Fruit fly (Drosophila melanogaster) whole organism, adult: ENCODE data around the gene CG6465.

Experiments used
- CG11617 ChIP-seq: fragments of 200-800 bp; sonication (Bioruptor generic); optimal IDR thresholded peaks from 2 replicates; lab custom pipeline; 2017; ENCODE audit warnings: mild to moderate bottlenecking, missing biosample characterization, missing genetic modification reagents, missing genetic modification characterization
- CG12768 ChIP-seq: fragments of 200-800 bp; sonication (Bioruptor generic); optimal IDR thresholded peaks from 2 replicates; lab custom pipeline; 2017; ENCODE audit warnings: missing biosample characterization, missing genetic modification characterization, mild to moderate bottlenecking, moderate library complexity, missing genetic modification reagents
- CG14711 ChIP-seq: fragments of 200-800 bp; sonication (Bioruptor generic); optimal IDR thresholded peaks from 2 replicates; lab custom pipeline; 2018; ENCODE audit warnings: missing biosample characterization, mild to moderate bottlenecking, missing genetic modification characterization, moderate library complexity
- CG1620 ChIP-seq: fragments of 200-800 bp; sonication (Bioruptor generic); optimal IDR thresholded peaks from 2 replicates; lab custom pipeline; 2016; ENCODE audit warnings: missing biosample characterization, missing genetic modification characterization
- CG33017 ChIP-seq: fragments of 200-800 bp; sonication (Bioruptor generic); optimal IDR thresholded peaks from 2 replicates; lab custom pipeline; 2018; ENCODE audit warnings: missing biosample characterization, mild to moderate bottlenecking, missing genetic modification characterization, moderate library complexity
- CG5204 ChIP-seq: fragments of 200-800 bp; sonication (Bioruptor generic); optimal IDR thresholded peaks from 2 replicates; lab custom pipeline; 2016; ENCODE audit warnings: missing biosample characterization, missing genetic modification characterization
- CG7045 ChIP-seq: fragments of 200-800 bp; sonication (Bioruptor generic); optimal IDR thresholded peaks from 2 replicates; lab custom pipeline; 2017; ENCODE audit warnings: missing biosample characterization, mild to moderate bottlenecking, missing genetic modification characterization
- CG7101 ChIP-seq: fragments of 200-800 bp; sonication (Bioruptor generic); optimal IDR thresholded peaks from 2 replicates; lab custom pipeline; 2018; ENCODE audit warnings: missing biosample characterization, mild to moderate bottlenecking, missing genetic modification characterization, moderate library complexity
- Clk ChIP-seq: fragments of 200-800 bp; sonication (Bioruptor generic); optimal IDR thresholded peaks from 2 replicates; lab custom pipeline; 2017; ENCODE audit warnings: missing biosample characterization, missing genetic modification characterization
- Crg-1 ChIP-seq: fragments of 200-800 bp; sonication (Bioruptor generic); optimal IDR thresholded peaks from 2 replicates; lab custom pipeline; 2016; ENCODE audit warnings: missing biosample characterization, missing genetic modification characterization
- Hr96 ChIP-seq: fragments of 200-800 bp; sonication (Bioruptor generic); optimal IDR thresholded peaks from 2 replicates; lab custom pipeline; 2016; ENCODE audit warnings: missing biosample characterization, missing genetic modification characterization
- Mnt ChIP-seq: fragments of 200-800 bp; sonication (Bioruptor generic); optimal IDR thresholded peaks from 2 replicates; lab custom pipeline; 2016; ENCODE audit warnings: missing biosample characterization, mild to moderate bottlenecking, missing genetic modification characterization
- bab1 ChIP-seq: fragments of 200-800 bp; sonication (Bioruptor generic); optimal IDR thresholded peaks from 3 replicates; lab custom pipeline; 2019; ENCODE audit warnings: missing biosample characterization, mild to moderate bottlenecking, missing genetic modification characterization, moderate library complexity
- cic ChIP-seq: fragments of 200-800 bp; sonication (Bioruptor generic); optimal IDR thresholded peaks from 2 replicates; lab custom pipeline; 2017; ENCODE audit warnings: missing biosample characterization, mild to moderate bottlenecking, missing genetic modification characterization, moderate library complexity
- cnc ChIP-seq, 2 experiments: fragments of >200 bp; optimal IDR thresholded peaks; 2 replicates each; lab custom pipeline; 2017
- kay ChIP-seq: fragments of 200-800 bp; sonication (Bioruptor generic); peaks from one replicate; lab custom pipeline; 2016; ENCODE audit warnings: missing biosample characterization, missing genetic modification characterization, borderline replicate concordance
- ovo ChIP-seq: fragments of 200-800 bp; sonication (Bioruptor generic); optimal IDR thresholded peaks from 2 replicates; lab custom pipeline; 2016; ENCODE audit warnings: missing biosample characterization, missing genetic modification characterization
- pad ChIP-seq: fragments of 200-800 bp; sonication (Bioruptor generic); optimal IDR thresholded peaks from 3 replicates; lab custom pipeline; 2017; ENCODE audit warnings: missing biosample characterization, missing genetic modification characterization, mild to moderate bottlenecking, moderate library complexity, missing genetic modification reagents
- tj ChIP-seq: fragments of 200-800 bp; sonication (Bioruptor generic); optimal IDR thresholded peaks from 3 replicates; lab custom pipeline; 2017; ENCODE audit warnings: missing biosample characterization, mild to moderate bottlenecking, missing genetic modification characterization, moderate library complexity
- toe ChIP-seq: fragments of 200-800 bp; sonication (Bioruptor generic); optimal IDR thresholded peaks from 2 replicates; lab custom pipeline; 2016; ENCODE audit warnings: missing biosample characterization, missing genetic modification characterization

The CG6465 gene

DNA sequence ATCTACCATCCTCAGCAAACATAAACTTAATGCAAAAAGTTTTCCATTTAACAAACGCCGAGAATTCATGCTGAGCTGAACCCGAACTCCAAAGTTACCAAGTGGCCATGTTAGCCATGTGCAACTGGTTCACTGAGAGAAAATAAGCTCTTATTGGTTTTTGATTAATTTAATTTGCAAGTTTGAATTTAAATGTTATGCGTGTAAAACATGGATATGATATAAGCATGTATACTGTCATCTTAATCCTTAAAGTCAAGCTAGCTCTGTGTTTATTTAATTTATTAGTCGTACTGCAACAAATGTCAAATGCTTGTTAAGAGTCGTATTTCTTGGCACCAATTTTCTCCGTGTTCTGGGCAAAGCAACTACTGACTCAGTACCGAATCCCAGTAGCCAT lies 22.4 kb downstream of the CG6465 start:
- TF ChIP-seq Hr96 (GFP tag; lab: Kevin White, UChicago), result no peak
- TF ChIP-seq ovo (GFP tag; lab: Kevin White, UChicago), result no peak
- no peak for TF ChIP-seq pad (GFP tag; lab: Kevin White, UChicago)
- TF ChIP-seq CG1620 (GFP tag; lab: Kevin White, UChicago), result no peak
- no peak for TF ChIP-seq cnc (optimal IDR thresholded peaks at IDR 0.05; lab: Kevin White, UChicago)
- no peak for TF ChIP-seq CG14711 (tag; lab: Kevin White, UChicago)
- no peak for TF ChIP-seq cic (GFP tag; lab: Kevin White, UChicago)
- TF ChIP-seq CG7045 (GFP tag; lab: Kevin White, UChicago), result no peak
- TF ChIP-seq CG12768 (GFP tag; lab: Kevin White, UChicago), result no peak

- TF ChIP-seq cnc (optimal IDR thresholded peaks at IDR 0.05; lab: Kevin White, UChicago) (no peak), CG33017 (no peak), ovo (GFP tag; lab: Kevin White, UChicago) (no peak), toe (no peak), CG11617 (GFP tag; lab: Kevin White, UChicago) (no peak), bab1 (GFP tag; lab: Kevin White, UChicago) (no peak), tj (GFP tag; lab: Kevin White, UChicago) (no peak), CG7101 (tag; lab: Kevin White, UChicago) (no peak), Mnt (GFP tag; lab: Kevin White, UChicago) (no peak), pad (GFP tag; lab: Kevin White, UChicago) (no peak), CG14711 (tag; lab: Kevin White, UChicago) (no peak), CG12768 (GFP tag; lab: Kevin White, UChicago) (no peak), Crg-1 (GFP tag; lab: Kevin White, UChicago) (no peak), CG7045 (GFP tag; lab: Kevin White, UChicago) (no peak), cic (GFP tag; lab: Kevin White, UChicago) (no peak), Hr96 (GFP tag; lab: Kevin White, UChicago) (no peak), Clk (GFP tag; lab: Kevin White, UChicago) (no peak)
These were observed 26.3 kb downstream of the CG6465 start for dm6 chr3R:10650641-10651318.

- TF ChIP-seq Mnt (GFP tag; lab: Kevin White, UChicago) (no peak), Crg-1 (GFP tag; lab: Kevin White, UChicago) (no peak), toe (no peak), CG11617 (GFP tag; lab: Kevin White, UChicago) (no peak), CG5204 (GFP tag; lab: Kevin White, UChicago) (no peak), cic (GFP tag; lab: Kevin White, UChicago) (no peak), Clk (GFP tag; lab: Kevin White, UChicago) (no peak), ovo (GFP tag; lab: Kevin White, UChicago) (no peak), CG12768 (GFP tag; lab: Kevin White, UChicago) (no peak), CG7045 (GFP tag; lab: Kevin White, UChicago) (no peak)
These were observed 28.4 kb downstream of the CG6465 start for dm6 chr3R:10648556-10649181.

DNA sequence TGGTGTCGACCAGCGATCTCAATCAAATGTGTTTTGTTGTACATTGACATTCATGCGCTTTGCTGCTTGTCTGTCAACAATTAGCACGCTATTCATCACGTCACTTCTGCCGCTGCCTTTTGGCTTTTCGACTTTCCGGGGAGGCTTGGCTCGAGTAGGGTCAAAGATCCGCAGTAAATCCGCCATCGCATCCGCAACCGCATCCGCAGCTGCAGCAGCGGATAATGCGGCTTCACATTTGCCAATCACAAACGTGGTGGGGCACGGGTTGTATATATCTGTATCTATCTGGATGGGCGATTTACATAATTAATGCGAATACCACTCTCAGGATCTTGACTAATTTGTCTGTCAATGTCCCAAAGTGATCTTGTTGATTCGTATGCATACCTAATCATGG lies 29.9 kb downstream of the CG6465 start:
- no peak for TF ChIP-seq pad (GFP tag; lab: Kevin White, UChicago)
- TF ChIP-seq CG12768 (GFP tag; lab: Kevin White, UChicago), result no peak
- no peak for TF ChIP-seq bab1 (GFP tag; lab: Kevin White, UChicago)
- TF ChIP-seq kay (GFP tag; lab: Kevin White, UChicago), result no peak
- TF ChIP-seq tj (GFP tag; lab: Kevin White, UChicago), result no peak
- TF ChIP-seq CG5204 (GFP tag; lab: Kevin White, UChicago), result no peak
- no peak for TF ChIP-seq ovo (GFP tag; lab: Kevin White, UChicago)
- TF ChIP-seq cnc (optimal IDR thresholded peaks at IDR 0.05; lab: Kevin White, UChicago), result no peak
- TF ChIP-seq Hr96 (GFP tag; lab: Kevin White, UChicago), result no peak
- TF ChIP-seq Crg-1 (GFP tag; lab: Kevin White, UChicago), result no peak
- no peak for TF ChIP-seq Clk (GFP tag; lab: Kevin White, UChicago)
- TF ChIP-seq CG11617 (GFP tag; lab: Kevin White, UChicago), result no peak
- TF ChIP-seq CG1620 (GFP tag; lab: Kevin White, UChicago), result no peak
- TF ChIP-seq CG33017, result no peak
- TF ChIP-seq Mnt (GFP tag; lab: Kevin White, UChicago), result no peak
- TF ChIP-seq CG7045 (GFP tag; lab: Kevin White, UChicago), result no peak
- TF ChIP-seq cic (GFP tag; lab: Kevin White, UChicago), result no peak
- TF ChIP-seq CG14711 (tag; lab: Kevin White, UChicago), result no peak
- TF ChIP-seq CG7101 (tag; lab: Kevin White, UChicago), result no peak

DNA sequence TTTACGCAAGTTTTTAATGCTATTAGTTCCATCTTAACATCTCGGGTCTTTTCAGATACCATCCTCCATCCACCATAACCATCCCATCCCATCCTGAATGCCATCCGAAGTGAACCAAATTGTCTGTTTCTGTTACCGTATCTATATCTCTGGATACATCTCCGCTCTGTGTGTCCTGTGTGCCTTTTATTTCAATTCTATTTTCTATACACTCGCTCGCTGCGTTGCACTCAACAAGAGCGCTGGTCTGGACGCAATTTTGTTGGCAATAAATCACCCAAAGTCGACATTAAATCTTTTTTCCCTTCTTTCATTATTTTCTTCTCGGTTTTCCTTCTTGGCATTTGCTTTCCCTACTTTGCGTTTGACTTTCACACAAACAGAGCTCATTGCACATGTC lies 31.5 kb downstream of the CG6465 start:
- TF ChIP-seq Mnt (GFP tag; lab: Kevin White, UChicago) (no peak), CG14711 (tag; lab: Kevin White, UChicago) (no peak), CG11617 (GFP tag; lab: Kevin White, UChicago) (no peak), CG7101 (tag; lab: Kevin White, UChicago) (no peak), ovo (GFP tag; lab: Kevin White, UChicago) (no peak), bab1 (GFP tag; lab: Kevin White, UChicago) (no peak), toe (no peak), CG33017 (no peak), Crg-1 (GFP tag; lab: Kevin White, UChicago) (no peak), CG1620 (GFP tag; lab: Kevin White, UChicago) (no peak), Clk (GFP tag; lab: Kevin White, UChicago) (no peak)
